Fruit fly (Drosophila melanogaster) whole organism, prepupa: Measurements from ENCODE around the gene Tollo.

ENCODE experiments used
- CG10631 ChIP-seq: fragments of 200-800 bp; sonication (Bioruptor generic); optimal IDR thresholded peaks from 2 replicates; lab custom pipeline; 2016; ENCODE audit warnings: missing biosample characterization, missing genetic modification characterization
- CG10669 ChIP-seq: fragments of 200-800 bp; sonication (Bioruptor generic); optimal IDR thresholded peaks from 3 replicates; lab custom pipeline; 2018; ENCODE audit warnings: missing biosample characterization, mild to moderate bottlenecking, missing genetic modification characterization, moderate library complexity
- CG11294 ChIP-seq: fragments of 200-800 bp; sonication (Bioruptor generic); IDR thresholded peaks from 2 replicates; pipeline ENCODE4 v1.3.6; 2022; ENCODE audit warnings: missing biosample characterization, missing genetic modification characterization
- CG11762 ChIP-seq: fragments of 200-800 bp; sonication (Bioruptor generic); optimal IDR thresholded peaks from 3 replicates; lab custom pipeline; 2016; ENCODE audit warnings: missing biosample characterization, missing genetic modification characterization; ENCODE audit not compliant: insufficient read depth
- CG11902 ChIP-seq: fragments of 200-800 bp; sonication (Bioruptor generic); optimal IDR thresholded peaks from 3 replicates; lab custom pipeline; 2016; ENCODE audit warnings: missing biosample characterization, missing genetic modification characterization
- CG3032 ChIP-seq: fragments of 200-800 bp; optimal IDR thresholded peaks from 2 replicates; lab custom pipeline; 2019; ENCODE audit warnings: missing biosample characterization, mild to moderate bottlenecking, missing genetic modification characterization, moderate library complexity
- CG31627 ChIP-seq: fragments of 200-800 bp; sonication (Bioruptor generic); optimal IDR thresholded peaks from 3 replicates; lab custom pipeline; 2016; ENCODE audit warnings: missing biosample characterization, missing genetic modification characterization
- CG34406 ChIP-seq: fragments of 200-800 bp; sonication (Bioruptor generic); optimal IDR thresholded peaks from 3 replicates; lab custom pipeline; 2016; ENCODE audit warnings: missing biosample characterization, missing genetic modification characterization
- CG3919 ChIP-seq: fragments of 200-800 bp; sonication (Bioruptor generic); optimal IDR thresholded peaks from 3 replicates; lab custom pipeline; 2016; ENCODE audit warnings: missing biosample characterization, missing genetic modification characterization
- CG4318 ChIP-seq: fragments of 200-800 bp; sonication (Bioruptor generic); optimal IDR thresholded peaks from 3 replicates; lab custom pipeline; 2017; ENCODE audit warnings: missing biosample characterization, mild to moderate bottlenecking, missing genetic modification characterization
- CG6163 ChIP-seq: fragments of 200-800 bp; sonication (Bioruptor generic); IDR thresholded peaks from 3 replicates; pipeline ENCODE4 v1.3.6; 2022; ENCODE audit warnings: missing biosample characterization, missing genetic modification characterization
- CG6276 ChIP-seq: fragments of 200-800 bp; sonication (Bioruptor generic); optimal IDR thresholded peaks from 2 replicates; lab custom pipeline; 2017; ENCODE audit warnings: missing biosample characterization, mild to moderate bottlenecking, missing genetic modification characterization
- CG6792 ChIP-seq: fragments of 200-800 bp; sonication (Bioruptor generic); optimal IDR thresholded peaks from 3 replicates; lab custom pipeline; 2016; ENCODE audit warnings: missing biosample characterization, missing genetic modification characterization
- CG6808 ChIP-seq: fragments of 200-800 bp; sonication (Bioruptor generic); optimal IDR thresholded peaks from 3 replicates; lab custom pipeline; 2017; ENCODE audit warnings: missing biosample characterization, missing genetic modification characterization, mild to moderate bottlenecking, moderate library complexity, missing genetic modification reagents
- CG6854 ChIP-seq: fragments of 200-800 bp; sonication (Bioruptor generic); optimal IDR thresholded peaks from 2 replicates; lab custom pipeline; 2017; ENCODE audit warnings: missing biosample characterization, mild to moderate bottlenecking, missing genetic modification characterization
- CG7368 ChIP-seq: fragments of 200-800 bp; sonication (Bioruptor generic); optimal IDR thresholded peaks from 3 replicates; lab custom pipeline; 2016; ENCODE audit warnings: missing biosample characterization, missing genetic modification characterization
- CG8119 ChIP-seq: fragments of 200-800 bp; sonication (Bioruptor generic); IDR thresholded peaks from 3 replicates; pipeline ENCODE4 v1.3.6; 2022; ENCODE audit warnings: missing biosample characterization, missing genetic modification characterization
- CG8319 ChIP-seq: fragments of 200-800 bp; sonication (Bioruptor generic); optimal IDR thresholded peaks from 3 replicates; lab custom pipeline; 2016; ENCODE audit warnings: missing biosample characterization, missing genetic modification characterization
- CG8632 ChIP-seq: fragments of 200-800 bp; sonication (Bioruptor generic); optimal IDR thresholded peaks from 3 replicates; lab custom pipeline; 2016; ENCODE audit warnings: missing biosample characterization, missing genetic modification characterization
- CG9139 ChIP-seq: fragments of 200-800 bp; sonication (Bioruptor generic); optimal IDR thresholded peaks from 3 replicates; lab custom pipeline; 2017; ENCODE audit warnings: missing biosample characterization, mild to moderate bottlenecking, missing genetic modification characterization
- Eip75B ChIP-seq: fragments of 200-800 bp; sonication (Bioruptor generic); optimal IDR thresholded peaks from 3 replicates; lab custom pipeline; 2016; ENCODE audit warnings: missing biosample characterization, missing genetic modification characterization
- Eip78C ChIP-seq: fragments of 200-800 bp; sonication (Bioruptor generic); peaks from one replicate; lab custom pipeline; 2016; ENCODE audit warnings: missing biosample characterization, missing genetic modification characterization
- Ets21C ChIP-seq: fragments of 200-800 bp; sonication (Bioruptor generic); optimal IDR thresholded peaks from 3 replicates; lab custom pipeline; 2016; ENCODE audit warnings: missing biosample characterization, missing genetic modification characterization
- Gug ChIP-seq: fragments of 200-800 bp; sonication (Bioruptor generic); IDR thresholded peaks from 2 replicates; pipeline ENCODE4 v1.3.6; 2022; ENCODE audit warnings: missing biosample characterization, missing genetic modification characterization
- Hr38 ChIP-seq: sonication (Bioruptor generic); optimal IDR thresholded peaks from 2 replicates; lab custom pipeline; 2016; ENCODE audit warnings: missing biosample characterization, missing genetic modification characterization
- Hr39 ChIP-seq: fragments of 200-800 bp; sonication (Bioruptor generic); optimal IDR thresholded peaks from 2 replicates; lab custom pipeline; 2016; ENCODE audit warnings: missing biosample characterization, missing genetic modification characterization
- Hr4 ChIP-seq: fragments of 200-800 bp; sonication (Bioruptor generic); optimal IDR thresholded peaks from 3 replicates; lab custom pipeline; 2016; ENCODE audit warnings: missing biosample characterization, missing genetic modification characterization
- Lpt ChIP-seq: fragments of 200-800 bp; sonication (Bioruptor generic); optimal IDR thresholded peaks from 3 replicates; lab custom pipeline; 2016; ENCODE audit warnings: missing biosample characterization, missing genetic modification characterization
- Met ChIP-seq: fragments of 200-800 bp; sonication (Bioruptor generic); optimal IDR thresholded peaks from 3 replicates; lab custom pipeline; 2016; ENCODE audit warnings: missing biosample characterization, missing genetic modification characterization
- Smox ChIP-seq: fragments of 200-800 bp; sonication (Bioruptor generic); optimal IDR thresholded peaks from 3 replicates; lab custom pipeline; 2016; ENCODE audit warnings: missing biosample characterization, missing genetic modification characterization
- Sox102F ChIP-seq: fragments of 200-800 bp; sonication (Bioruptor generic); optimal IDR thresholded peaks from 2 replicates; lab custom pipeline; 2016; ENCODE audit warnings: missing biosample characterization, mild to moderate bottlenecking, missing genetic modification characterization
- Sox15 ChIP-seq: fragments of 200-800 bp; sonication (Bioruptor generic); optimal IDR thresholded peaks from 3 replicates; lab custom pipeline; 2016; ENCODE audit warnings: missing biosample characterization, missing genetic modification characterization
- achi ChIP-seq: fragments of 200-800 bp; sonication (Bioruptor generic); optimal IDR thresholded peaks from 3 replicates; lab custom pipeline; 2016; ENCODE audit warnings: missing biosample characterization, missing genetic modification characterization
- acj6 ChIP-seq: fragments of 200-800 bp; sonication (Bioruptor generic); optimal IDR thresholded peaks from 3 replicates; lab custom pipeline; 2016; ENCODE audit warnings: missing biosample characterization, missing genetic modification characterization
- dac ChIP-seq: fragments of 200-800 bp; sonication (Bioruptor generic); optimal IDR thresholded peaks from 2 replicates; lab custom pipeline; 2017; ENCODE audit warnings: missing biosample characterization, mild to moderate bottlenecking, missing genetic modification characterization
- dsx ChIP-seq: fragments of 200-800 bp; optimal IDR thresholded peaks from 3 replicates; lab custom pipeline; 2019; ENCODE audit warnings: missing biosample characterization, mild to moderate bottlenecking, missing genetic modification characterization, moderate library complexity; ENCODE audit not compliant: poor library complexity, severe bottlenecking
- eg ChIP-seq: fragments of 200-800 bp; sonication (Bioruptor generic); IDR thresholded peaks from 3 replicates; pipeline ENCODE4 v1.3.6; 2022; ENCODE audit warnings: missing biosample characterization, missing genetic modification characterization
- esn ChIP-seq: fragments of 200-800 bp; sonication (Bioruptor generic); optimal IDR thresholded peaks from 2 replicates; lab custom pipeline; 2016; ENCODE audit warnings: missing biosample characterization, mild to moderate bottlenecking, missing genetic modification characterization, moderate library complexity
- fd59A ChIP-seq: fragments of 200-800 bp; sonication (Bioruptor generic); optimal IDR thresholded peaks from 2 replicates; lab custom pipeline; 2017; ENCODE audit warnings: missing biosample characterization, mild to moderate bottlenecking, missing genetic modification characterization, missing genetic modification reagents
- fd85E ChIP-seq: fragments of 200-800 bp; sonication (Bioruptor generic); optimal IDR thresholded peaks from 3 replicates; lab custom pipeline; 2016; ENCODE audit warnings: missing biosample characterization, missing genetic modification characterization
- fkh ChIP-seq: fragments of 200-800 bp; sonication (Bioruptor generic); optimal IDR thresholded peaks from 3 replicates; lab custom pipeline; 2017; ENCODE audit warnings: missing biosample characterization, mild to moderate bottlenecking, missing genetic modification characterization, moderate library complexity
- lz ChIP-seq: fragments of 200-800 bp; sonication (Bioruptor generic); optimal IDR thresholded peaks from 3 replicates; lab custom pipeline; 2016; ENCODE audit warnings: missing biosample characterization, missing genetic modification characterization
- net ChIP-seq: fragments of 200-800 bp; sonication (Bioruptor generic); optimal IDR thresholded peaks from 3 replicates; lab custom pipeline; 2016; ENCODE audit warnings: missing biosample characterization, missing genetic modification characterization
- pdm3 ChIP-seq: fragments of 200-800 bp; sonication (Bioruptor generic); optimal IDR thresholded peaks from 3 replicates; lab custom pipeline; 2016; ENCODE audit warnings: missing biosample characterization, missing genetic modification characterization
- salr ChIP-seq, 2 experiments: fragments of 200-800 bp; sonication (Bioruptor generic); optimal IDR thresholded peaks; 3 replicates each; lab custom pipeline; 2016 to 2018; ENCODE audit warnings: missing biosample characterization in 2 of 2, missing genetic modification characterization in 2 of 2, mild to moderate bottlenecking in 1 of 2
- ss ChIP-seq, 2 experiments: fragments of 200-800 bp; sonication (Bioruptor generic); optimal IDR thresholded peaks; 2 replicates in 1 of 2; 3 replicates in 1 of 2; lab custom pipeline; 2017 to 2018; ENCODE audit warnings: mild to moderate bottlenecking in 2 of 2, missing biosample characterization in 2 of 2, missing genetic modification characterization in 2 of 2, moderate library complexity in 1 of 2
- svp ChIP-seq: fragments of 200-800 bp; sonication (Bioruptor generic); peaks from one replicate; lab custom pipeline; 2016; ENCODE audit warnings: missing biosample characterization, missing genetic modification characterization
- topi ChIP-seq: fragments of 200-800 bp; sonication (Bioruptor generic); optimal IDR thresholded peaks from 3 replicates; lab custom pipeline; 2016; ENCODE audit warnings: missing biosample characterization, missing genetic modification characterization
- vri ChIP-seq: fragments of 200-800 bp; sonication (Bioruptor generic); optimal IDR thresholded peaks from 3 replicates; lab custom pipeline; 2016; ENCODE audit warnings: missing biosample characterization, mild to moderate bottlenecking, missing genetic modification characterization

Gene Tollo

DNA sequence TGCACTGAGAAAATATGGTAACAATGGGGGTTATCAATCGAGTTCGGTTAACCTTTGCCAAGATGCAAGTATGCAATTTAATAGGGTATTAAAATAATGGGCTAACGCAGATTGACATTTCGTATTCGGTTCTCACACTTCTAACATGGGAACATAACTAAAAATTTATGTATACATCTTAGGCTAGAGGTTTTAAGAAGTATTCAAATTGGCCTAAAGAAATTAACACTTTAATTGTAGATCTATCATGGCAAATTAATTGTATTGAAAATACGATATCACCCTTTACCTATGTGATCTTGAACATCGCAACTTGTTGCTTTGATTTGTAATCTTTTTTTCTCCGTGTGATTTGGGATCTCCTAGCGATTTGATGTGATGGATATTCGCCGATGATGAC, 17.1 kb downstream of the Tollo start (continued):
- TF ChIP-seq Hr39: no peak
- TF ChIP-seq dac (GFP tag; lab: Kevin White, UChicago): peak; percentile 75
- TF ChIP-seq Eip75B: peak; percentile 26
- TF ChIP-seq Gug (GFP tag; lab: Robert Waterston, UW): 0 out of 2 replicates have a peak, but pooled peaks have one; percentile 11
- TF ChIP-seq CG11762: peak; percentile 46
- no peak for TF ChIP-seq Hr38
- TF ChIP-seq CG8319 (GFP tag; lab: Kevin White, UChicago): no peak
- TF ChIP-seq ss (GFP tag; optimal IDR thresholded peaks at IDR 0.05; lab: Kevin White, UChicago): no peak
- 0 out of 3 replicates have a peak, but pooled peaks have one; percentile 36 for TF ChIP-seq CG8119 (GFP tag; lab: Robert Waterston, UW)
- no peak for TF ChIP-seq eg
- TF ChIP-seq CG7368 (GFP tag; lab: Kevin White, UChicago): peak; percentile 20
- TF ChIP-seq lz: no peak
- TF ChIP-seq CG6808 (GFP tag; lab: Kevin White, UChicago): no peak
- TF ChIP-seq fd85E (GFP tag; lab: Kevin White, UChicago): no peak
- peak; percentile 3 for TF ChIP-seq CG6792
- peak; percentile 12 for TF ChIP-seq net (GFP tag; lab: Kevin White, UChicago)
- peak; percentile 71 for TF ChIP-seq CG4318
- peak; percentile 51 for TF ChIP-seq CG3919 (GFP tag; lab: Kevin White, UChicago)
- peak; percentile 88 for TF ChIP-seq Eip78C (GFP tag; lab: Kevin White, UChicago)
- no peak for TF ChIP-seq CG11294 (GFP tag; lab: Robert Waterston, UW)
- TF ChIP-seq Hr4 (GFP tag; lab: Kevin White, UChicago): peak; percentile 79
- no peak for TF ChIP-seq CG6854 (GFP tag; lab: Kevin White, UChicago)

DNA sequence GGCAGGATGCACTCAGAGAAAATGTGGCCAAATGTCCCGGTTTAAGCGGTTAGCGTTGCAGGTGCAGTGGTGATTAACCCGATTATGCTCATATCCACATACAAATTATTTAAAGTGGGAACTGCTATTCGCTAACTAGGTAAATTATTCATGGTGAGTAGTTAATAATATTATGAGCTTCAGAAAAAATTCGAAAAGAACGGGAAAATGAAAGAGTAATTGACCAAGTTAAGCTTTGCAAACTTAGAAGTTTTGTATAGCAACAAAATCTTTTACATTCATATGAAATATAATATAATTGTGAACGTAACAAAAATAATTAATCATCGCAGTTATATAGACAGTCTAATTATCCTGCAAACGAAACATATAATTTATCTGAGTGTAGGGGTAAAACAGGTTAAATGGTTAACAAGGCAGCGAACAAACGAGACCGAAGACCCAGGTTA, 18.2 kb downstream of the Tollo start:
- no peak for TF ChIP-seq dsx (GFP tag; lab: Kevin White, UChicago)
- TF ChIP-seq eg: peak; percentile 26; the same call in 1 of the 3 replicates
- peak; percentile 53 for TF ChIP-seq CG6808 (GFP tag; lab: Kevin White, UChicago)
- peak; percentile 0 for TF ChIP-seq lz
- TF ChIP-seq esn (GFP tag; lab: Kevin White, UChicago): peak; percentile 37
- no peak for TF ChIP-seq fkh (GFP tag; lab: Kevin White, UChicago)
- TF ChIP-seq CG34406 (GFP tag; lab: Kevin White, UChicago): peak; percentile 13
- TF ChIP-seq Eip75B: peak; percentile 26
- TF ChIP-seq CG3032 (tag; lab: Kevin White, UChicago): peak; percentile 31
- TF ChIP-seq acj6 (GFP tag; lab: Kevin White, UChicago): peak; percentile 33
- no peak for TF ChIP-seq fd59A (GFP tag; lab: Kevin White, UChicago)
- peak; percentile 11 for TF ChIP-seq CG10669 (GFP tag; lab: Kevin White, UChicago)
- peak; percentile 81 for TF ChIP-seq CG4318
- TF ChIP-seq fd85E (GFP tag; lab: Kevin White, UChicago): no peak
- TF ChIP-seq net (GFP tag; lab: Kevin White, UChicago): peak; percentile 49
- TF ChIP-seq CG11762: peak; percentile 30
- TF ChIP-seq CG8319 (GFP tag; lab: Kevin White, UChicago): no peak
- TF ChIP-seq CG8632 (GFP tag; lab: Kevin White, UChicago): no peak
- TF ChIP-seq dac (GFP tag; lab: Kevin White, UChicago): peak; percentile 60
- no peak for TF ChIP-seq Ets21C (GFP tag; lab: Kevin White, UChicago)
- TF ChIP-seq vri (GFP tag; lab: Kevin White, UChicago): no peak
- TF ChIP-seq achi (GFP tag; lab: Kevin White, UChicago): peak; percentile 37
- TF ChIP-seq CG31627 (GFP tag; lab: Kevin White, UChicago): no peak
- peak in 1 of 2 experiments; percentile 79 for TF ChIP-seq salr (GFP tag; optimal IDR thresholded peaks at IDR 0.05; lab: Kevin White, UChicago)
- TF ChIP-seq pdm3 (GFP tag; lab: Kevin White, UChicago): peak; percentile 20
- TF ChIP-seq Sox102F (GFP tag; lab: Kevin White, UChicago): no peak
- peak; percentile 21 for TF ChIP-seq CG6792
- TF ChIP-seq CG6276 (GFP tag; lab: Kevin White, UChicago): peak; percentile 68
- no peak for TF ChIP-seq topi (GFP tag; lab: Kevin White, UChicago)
- peak; percentile 87 for TF ChIP-seq Eip78C (GFP tag; lab: Kevin White, UChicago)
- TF ChIP-seq Lpt: peak; percentile 39
- peak; percentile 50 for TF ChIP-seq CG10631 (GFP tag; lab: Kevin White, UChicago)
- TF ChIP-seq CG9139: no peak
- peak; percentile 30 for TF ChIP-seq Met
- peak; percentile 40 for TF ChIP-seq CG3919 (GFP tag; lab: Kevin White, UChicago)
- peak; percentile 9 for TF ChIP-seq Smox (GFP tag; lab: Kevin White, UChicago)
- TF ChIP-seq CG6163 (GFP tag; lab: Robert Waterston, UW): no peak
- TF ChIP-seq CG11902: no peak
- peak; percentile 60 for TF ChIP-seq svp (GFP tag; lab: Kevin White, UChicago)
- peak; percentile 4 for TF ChIP-seq Sox15
